Worm (Caenorhabditis elegans): ENCODE data around the gene F56D6.19.

DNA sequence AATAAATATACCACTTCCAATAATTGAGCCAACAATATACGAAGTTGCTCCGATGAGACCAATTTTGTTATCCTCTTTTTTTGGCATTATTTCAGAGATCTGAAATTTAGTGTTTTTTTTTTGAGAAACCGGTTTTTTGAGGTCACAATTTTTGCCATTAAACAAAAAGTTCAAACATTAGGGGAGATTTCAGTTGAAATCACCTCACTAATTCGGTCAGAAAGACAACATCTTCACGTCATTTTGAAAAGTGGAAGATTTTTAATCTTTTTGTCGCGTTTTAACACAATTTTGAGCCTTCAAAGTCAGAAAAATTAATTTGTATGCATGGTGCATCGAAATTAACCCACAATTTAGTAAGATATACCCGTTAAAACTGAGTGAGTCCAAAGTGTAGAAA, 49.6 kb upstream of the F56D6.19 start, which contains the start of gene aat-8:
- no peak for TF ChIP-seq med-1 (GFP tag; optimal IDR thresholded peaks at IDR 0.05; ENCODE audit: insufficient read depth)
- TF ChIP-seq klf-2 (GFP tag; conservative IDR thresholded peaks at IDR 0.05), result no peak
- no peak for TF ChIP-seq flt-1 (GFP tag; IDR thresholded peaks at IDR 0.05)
- no peak for TF ChIP-seq T22C8.4 (GFP tag; IDR thresholded peaks at IDR 0.05)
- no peak for TF ChIP-seq ref-1 (GFP tag; conservative IDR thresholded peaks at IDR 0.05)
- TF ChIP-seq tab-1 (GFP tag; IDR thresholded peaks at IDR 0.05), result no peak

Data from whole organism, midembryonic.